Fruit fly (Drosophila melanogaster) whole organism, embryonic: ENCODE results near the gene DCTN5-p25.
A peak's percentile ranks its signal among the peaks of the same experiment; 100 is the strongest.

Experiments used
- Ada2b ChIP-seq: fragments of 200-800 bp; sonication (Bioruptor generic); IDR thresholded peaks from 2 replicates; pipeline ENCODE4 v1.3.6; 2022; ENCODE audit warnings: missing biosample characterization, missing genetic modification characterization
- CG11398 ChIP-seq: fragments of 200-800 bp; sonication (Bioruptor generic); optimal IDR thresholded peaks from 2 replicates; lab custom pipeline; 2016; ENCODE audit warnings: missing biosample characterization, missing genetic modification characterization
- CG13287 ChIP-seq: fragments of 200-800 bp; sonication (Bioruptor generic); IDR thresholded peaks from 2 replicates; pipeline ENCODE4 v1.3.6; 2022; ENCODE audit warnings: missing biosample characterization, missing genetic modification characterization; ENCODE audit not compliant: partially characterized antibody
- CG13894 ChIP-seq: fragments of 200-800 bp; sonication (Bioruptor generic); optimal IDR thresholded peaks from 3 replicates; lab custom pipeline; 2018; ENCODE audit warnings: missing biosample characterization, mild to moderate bottlenecking, missing genetic modification characterization, moderate library complexity
- CG18476 ChIP-seq: fragments of 200-800 bp; sonication (Bioruptor generic); optimal IDR thresholded peaks from 2 replicates; lab custom pipeline; 2016; ENCODE audit warnings: missing biosample characterization, mild to moderate bottlenecking, missing genetic modification characterization
- CG2889 ChIP-seq: fragments of 200-800 bp; sonication (Bioruptor generic); IDR thresholded peaks from 3 replicates; pipeline ENCODE4 v1.3.6; 2022; ENCODE audit warnings: missing biosample characterization, missing genetic modification characterization
- CG34422 ChIP-seq: fragments of 200-800 bp; sonication (Bioruptor generic); IDR thresholded peaks from 3 replicates; pipeline ENCODE4 v1.3.6; 2022; ENCODE audit warnings: missing biosample characterization, missing genetic modification characterization
- Chrac-16 ChIP-seq: fragments of 200-800 bp; sonication (Bioruptor generic); optimal IDR thresholded peaks from 3 replicates; lab custom pipeline; 2016; ENCODE audit warnings: missing biosample characterization, missing genetic modification characterization
- Deaf1 ChIP-seq: fragments of 200-800 bp; optimal IDR thresholded peaks from 3 replicates; lab custom pipeline; 2019; ENCODE audit warnings: missing biosample characterization, mild to moderate bottlenecking, missing genetic modification characterization, moderate library complexity
- Dp ChIP-seq: fragments of 200-800 bp; sonication (Bioruptor generic); optimal IDR thresholded peaks from 2 replicates; lab custom pipeline; 2018; ENCODE audit warnings: missing biosample characterization, mild to moderate bottlenecking, missing genetic modification characterization, moderate library complexity
- Hmr ChIP-seq: fragments of 200-800 bp; sonication (Bioruptor generic); optimal IDR thresholded peaks from 3 replicates; lab custom pipeline; 2017; ENCODE audit warnings: mild to moderate bottlenecking, missing biosample characterization, missing genetic modification reagents, missing genetic modification characterization
- Hr51 ChIP-seq, 2 experiments: fragments of 200-800 bp; sonication (Bioruptor generic); optimal IDR thresholded peaks; 2 replicates in 1 of 2; 3 replicates in 1 of 2; lab custom pipeline; 2016 to 2018; ENCODE audit warnings: missing biosample characterization in 2 of 2, missing genetic modification characterization in 2 of 2, mild to moderate bottlenecking in 1 of 2, moderate library complexity in 1 of 2
- Jarid2 ChIP-seq: fragments of 200-800 bp; sonication (Bioruptor generic); optimal IDR thresholded peaks from 3 replicates; lab custom pipeline; 2017; ENCODE audit warnings: mild to moderate bottlenecking, missing biosample characterization, missing genetic modification reagents, missing genetic modification characterization
- Mrtf ChIP-seq: fragments of 200-800 bp; sonication (Bioruptor generic); IDR thresholded peaks from 3 replicates; pipeline ENCODE4 v1.3.6; 2022; ENCODE audit warnings: missing biosample characterization, missing genetic modification characterization
- Stat92E ChIP-seq, 3 experiments: fragments of >200 bp in 2 of 3; fragments of 200-800 bp in 1 of 3; sonication (Bioruptor generic) in 1 of 3; optimal IDR thresholded peaks; 2 replicates each; lab custom pipeline; 2017 to 2019; ENCODE audit warnings: missing biosample characterization in 3 of 3, missing genetic modification characterization in 3 of 3, mild to moderate bottlenecking in 1 of 3, moderate library complexity in 1 of 3
- abd-A ChIP-seq: fragments of 200-800 bp; sonication (Bioruptor generic); optimal IDR thresholded peaks from 3 replicates; lab custom pipeline; 2019; ENCODE audit warnings: missing biosample characterization, mild to moderate bottlenecking, missing genetic modification characterization, moderate library complexity
- chinmo ChIP-seq: fragments of 200-800 bp; sonication (Bioruptor generic); IDR thresholded peaks from 4 replicates; pipeline ENCODE4 v1.3.6; 2022; ENCODE audit warnings: missing biosample characterization, missing genetic modification characterization; ENCODE audit not compliant: partially characterized antibody
- dm ChIP-seq: fragments of 200-800 bp; sonication (Bioruptor generic); optimal IDR thresholded peaks from 3 replicates; lab custom pipeline; 2016; ENCODE audit warnings: missing biosample characterization, missing genetic modification characterization
- ftz-f1 ChIP-seq: fragments of 200-800 bp; sonication (Bioruptor generic); optimal IDR thresholded peaks from 2 replicates; lab custom pipeline; 2016; ENCODE audit warnings: missing biosample characterization, missing genetic modification characterization
- ham ChIP-seq: fragments of 200-800 bp; sonication (Bioruptor generic); IDR thresholded peaks from 2 replicates; pipeline ENCODE4 v1.3.6; 2022; ENCODE audit warnings: missing biosample characterization, missing genetic modification characterization
- hb ChIP-seq: fragments of 200-800 bp; sonication (Bioruptor generic); IDR thresholded peaks from 3 replicates; pipeline ENCODE4 v1.3.6; 2022; ENCODE audit warnings: missing biosample characterization, missing genetic modification characterization; ENCODE audit not compliant: partially characterized antibody
- hbn ChIP-seq: fragments of 200-800 bp; sonication (Bioruptor generic); IDR thresholded peaks from 2 replicates; pipeline ENCODE4 v1.3.6; 2022; ENCODE audit warnings: missing biosample characterization, missing genetic modification characterization; ENCODE audit not compliant: partially characterized antibody
- kay ChIP-seq: fragments of 200-800 bp; sonication (Bioruptor generic); optimal IDR thresholded peaks from 2 replicates; lab custom pipeline; 2016; ENCODE audit warnings: missing biosample characterization, missing genetic modification characterization
- mam ChIP-seq: fragments of 200-800 bp; sonication (Bioruptor generic); optimal IDR thresholded peaks from 3 replicates; lab custom pipeline; 2016; ENCODE audit warnings: missing biosample characterization, missing genetic modification characterization
- mirr ChIP-seq: fragments of 200-800 bp; sonication (Bioruptor generic); optimal IDR thresholded peaks from 3 replicates; lab custom pipeline; 2018; ENCODE audit warnings: missing biosample characterization, mild to moderate bottlenecking, missing genetic modification characterization
- rib ChIP-seq: fragments of 200-800 bp; sonication (Bioruptor generic); IDR thresholded peaks from 2 replicates; pipeline ENCODE4 v1.3.6; 2022; ENCODE audit warnings: missing biosample characterization, missing genetic modification characterization
- sens ChIP-seq: fragments of 200-800 bp; sonication (Bioruptor generic); peaks from one replicate; lab custom pipeline; 2016; ENCODE audit warnings: missing biosample characterization, missing genetic modification characterization
- slp2 ChIP-seq: fragments of 200-800 bp; sonication (Bioruptor generic); optimal IDR thresholded peaks from 2 replicates; lab custom pipeline; 2016; ENCODE audit warnings: missing biosample characterization, missing genetic modification characterization
- tll ChIP-seq, 2 experiments: fragments of 200-800 bp in 1 of 2; fragments of >200 bp in 1 of 2; sonication (Bioruptor generic) in 1 of 2; optimal IDR thresholded peaks; 2 replicates each; lab custom pipeline; 2017 to 2019; ENCODE audit warnings: missing biosample characterization in 2 of 2, missing genetic modification characterization in 2 of 2, mild to moderate bottlenecking in 1 of 2, moderate library complexity in 1 of 2
- twi ChIP-seq: fragments of 200-800 bp; optimal IDR thresholded peaks from 2 replicates; lab custom pipeline; 2019; ENCODE audit warnings: missing biosample characterization, mild to moderate bottlenecking, missing genetic modification characterization, moderate library complexity

Gene DCTN5-p25

dm6 chr2L:15016031-15016430 is 10.5 kb downstream of the DCTN5-p25 start, which contains the start of gene GABA-B-R1:
Gene GABA-B-R1, plus strand, starts transcription at chr2L:15016331.
- TF ChIP-seq CG13894 (tag; lab: Kevin White, UChicago) (peak; percentile 3), Deaf1 (tag; lab: Kevin White, UChicago) (peak; percentile 65), Hr51 (GFP tag; optimal IDR thresholded peaks at IDR 0.05; lab: Kevin White, UChicago) (peak in 1 of 2 experiments; percentile 58), Hmr (GFP tag; lab: Kevin White, UChicago) (peak; percentile 12), mam (GFP tag; lab: Kevin White, UChicago) (no peak), abd-A (tag; lab: Kevin White, UChicago) (peak; percentile 66), hb (GFP tag; lab: Robert Waterston, UW) (no peak)
- TF ChIP-seq, all 482 proteins: peak for 5

dm6 chr2L:15026582-15026981 is 21.0 kb downstream of the DCTN5-p25 start, which contains the start of gene CG33310:
Gene CG33310, plus strand, starts transcription at chr2L:15026882.
- TF ChIP-seq Deaf1 (tag; lab: Kevin White, UChicago) (no peak), Ada2b (no peak), CG2889 (no peak), rib (GFP tag; lab: Robert Waterston, UW) (no peak), kay (GFP tag; lab: Kevin White, UChicago) (no peak)
- TF ChIP-seq, all 482 proteins: peak for 0

dm6 chr2L:15031650-15032049 is 26.1 kb downstream of the DCTN5-p25 start, which contains the start of gene CG31832:
Gene CG31832, minus strand, starts transcription at chr2L:15031750.
- no peak for TF ChIP-seq CG11398
- TF ChIP-seq sens (GFP tag; lab: Kevin White, UChicago), result peak; percentile 27

DNA sequence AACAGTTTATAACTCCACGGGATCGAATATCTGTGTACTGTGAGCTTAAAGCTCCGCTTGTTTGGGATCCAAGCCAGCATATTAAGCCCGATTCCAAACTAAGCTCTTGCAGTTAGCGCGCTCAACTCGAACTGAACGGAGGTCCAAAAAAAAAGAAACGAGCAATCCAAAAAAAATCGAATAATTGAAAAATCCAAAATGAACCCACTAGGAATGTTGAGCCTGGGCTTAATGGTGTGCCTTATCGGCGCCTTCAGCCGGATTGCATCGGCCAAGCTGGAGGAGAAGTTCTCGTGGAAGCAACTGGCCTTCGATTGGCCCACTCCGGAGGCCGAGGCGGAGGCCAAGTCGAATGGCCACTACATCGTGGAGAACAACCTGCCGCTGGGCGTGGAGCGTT is 29.8 kb downstream of the DCTN5-p25 start, which contains the start of gene yellow-c:
Gene yellow-c (plus strand): TSS at position 29 of the 400 bp plus-strand sequence.
- peak; percentile 72 for TF ChIP-seq ftz-f1
- TF ChIP-seq twi (tag; lab: Kevin White, UChicago), result no peak
- TF ChIP-seq CG18476 (GFP tag; lab: Kevin White, UChicago), result no peak
- TF ChIP-seq Chrac-16 (GFP tag; lab: Kevin White, UChicago), result no peak
- no peak for TF ChIP-seq Stat92E (GFP tag; optimal IDR thresholded peaks at IDR 0.05; lab: Kevin White, UChicago)
- TF ChIP-seq Mrtf (GFP tag; lab: Robert Waterston, UW), result 0 out of 3 replicates have a peak, but pooled peaks have one; percentile 54
- TF ChIP-seq hbn, result no peak
- no peak for TF ChIP-seq mirr
- no peak for TF ChIP-seq slp2
- TF ChIP-seq ham (GFP tag; lab: Robert Waterston, UW), result 0 out of 2 replicates have a peak, but pooled peaks have one; percentile 19
- peak; percentile 55 for TF ChIP-seq Jarid2 (GFP tag; lab: Kevin White, UChicago)
- peak; percentile 16 for TF ChIP-seq Dp (GFP tag; lab: Kevin White, UChicago)
- TF ChIP-seq hb (GFP tag; lab: Robert Waterston, UW), result no peak
- peak; percentile 87; the same call in 3 of the 4 replicates for TF ChIP-seq chinmo (GFP tag; lab: Robert Waterston, UW)
- no peak for TF ChIP-seq dm (GFP tag; lab: Kevin White, UChicago)
- TF ChIP-seq tll (GFP tag; optimal IDR thresholded peaks at IDR 0.05; lab: Kevin White, UChicago), result no peak
- peak; percentile 15; the same call in 1 of the 2 replicates for TF ChIP-seq CG13287 (GFP tag; lab: Robert Waterston, UW)
- TF ChIP-seq CG34422 (GFP tag; lab: Robert Waterston, UW), result peak; percentile 44; the same call in 1 of the 3 replicates
